Fruit fly (Drosophila melanogaster) whole organism, embryonic: ENCODE measurements around the gene Fum1.

ENCODE experiments used
- Atf6 ChIP-seq: fragments of 200-800 bp; sonication (Bioruptor generic); IDR thresholded peaks from 2 replicates; pipeline ENCODE4 v1.3.6; 2022; ENCODE audit warnings: missing biosample characterization, missing genetic modification characterization
- Bdp1 ChIP-seq: fragments of 200-800 bp; sonication (Bioruptor generic); optimal IDR thresholded peaks from 3 replicates; lab custom pipeline; 2016; ENCODE audit warnings: missing biosample characterization, missing genetic modification characterization
- Bgb ChIP-seq: fragments of 200-800 bp; sonication (Bioruptor generic); IDR thresholded peaks from 2 replicates; pipeline ENCODE4 v1.3.6; 2022; ENCODE audit warnings: missing biosample characterization, missing genetic modification characterization; ENCODE audit not compliant: partially characterized antibody
- Bteb2 ChIP-seq: fragments of 200-800 bp; sonication (Bioruptor generic); optimal IDR thresholded peaks from 2 replicates; lab custom pipeline; 2016; ENCODE audit warnings: missing biosample characterization, missing genetic modification characterization
- CG10267 ChIP-seq: fragments of 200-800 bp; sonication (Bioruptor generic); optimal IDR thresholded peaks from 2 replicates; lab custom pipeline; 2018; ENCODE audit warnings: missing biosample characterization, mild to moderate bottlenecking, missing genetic modification characterization, moderate library complexity
- CG11723 ChIP-seq: fragments of 200-800 bp; sonication (Bioruptor generic); optimal IDR thresholded peaks from 2 replicates; lab custom pipeline; 2017; ENCODE audit warnings: missing biosample characterization, mild to moderate bottlenecking, missing genetic modification characterization
- CG14050 ChIP-seq: fragments of 200-800 bp; sonication (Bioruptor generic); IDR thresholded peaks from 3 replicates; pipeline ENCODE4 v1.3.6; 2022; ENCODE audit warnings: missing biosample characterization, missing genetic modification characterization
- CG14965 ChIP-seq: fragments of 200-800 bp; sonication (Bioruptor generic); optimal IDR thresholded peaks from 2 replicates; lab custom pipeline; 2016; ENCODE audit warnings: missing biosample characterization, missing genetic modification characterization, borderline replicate concordance
- CG15011 ChIP-seq: fragments of 200-800 bp; sonication (Bioruptor generic); optimal IDR thresholded peaks from 3 replicates; lab custom pipeline; 2018; ENCODE audit warnings: missing biosample characterization, mild to moderate bottlenecking, missing genetic modification characterization
- CG15696 ChIP-seq: fragments of 200-800 bp; sonication (Bioruptor generic); optimal IDR thresholded peaks from 2 replicates; lab custom pipeline; 2019; ENCODE audit warnings: missing biosample characterization, mild to moderate bottlenecking, missing genetic modification characterization, moderate library complexity
- CG1603 ChIP-seq: fragments of 200-800 bp; sonication (Bioruptor generic); optimal IDR thresholded peaks from 2 replicates; lab custom pipeline; 2019; ENCODE audit warnings: missing biosample characterization, mild to moderate bottlenecking, missing genetic modification characterization, moderate library complexity
- CG31224 ChIP-seq: fragments of 200-800 bp; sonication (Bioruptor generic); IDR thresholded peaks from 2 replicates; pipeline ENCODE4 v1.3.6; 2022; ENCODE audit warnings: missing biosample characterization, missing genetic modification characterization
- CG3163 ChIP-seq: fragments of 200-800 bp; sonication (Bioruptor generic); optimal IDR thresholded peaks from 3 replicates; lab custom pipeline; 2016; ENCODE audit warnings: missing biosample characterization, missing genetic modification characterization
- CG34376 ChIP-seq: fragments of 200-800 bp; sonication (Bioruptor generic); optimal IDR thresholded peaks from 2 replicates; lab custom pipeline; 2018; ENCODE audit warnings: missing biosample characterization, mild to moderate bottlenecking, missing genetic modification characterization
- CG3995 ChIP-seq: fragments of 200-800 bp; sonication (Bioruptor generic); optimal IDR thresholded peaks from 3 replicates; lab custom pipeline; 2016; ENCODE audit warnings: missing biosample characterization, missing genetic modification characterization
- CG4328 ChIP-seq: fragments of 200-800 bp; sonication (Bioruptor generic); optimal IDR thresholded peaks from 3 replicates; lab custom pipeline; 2017; ENCODE audit warnings: missing biosample characterization, missing genetic modification reagents, missing genetic modification characterization
- CG5245 ChIP-seq: fragments of 200-800 bp; sonication (Bioruptor generic); optimal IDR thresholded peaks from 3 replicates; lab custom pipeline; 2016; ENCODE audit warnings: missing biosample characterization, missing genetic modification characterization
- CG5953 ChIP-seq: fragments of 200-800 bp; sonication (Bioruptor generic); IDR thresholded peaks from 2 replicates; pipeline ENCODE4 v1.3.6; 2022; ENCODE audit warnings: missing biosample characterization, missing genetic modification characterization
- CG6689 ChIP-seq: fragments of 200-800 bp; sonication (Bioruptor generic); IDR thresholded peaks from 2 replicates; pipeline ENCODE4 v1.3.6; 2022; ENCODE audit warnings: missing biosample characterization, missing genetic modification characterization
- CG6854 ChIP-seq: fragments of 200-800 bp; sonication (Bioruptor generic); optimal IDR thresholded peaks from 3 replicates; lab custom pipeline; 2017; ENCODE audit warnings: missing biosample characterization, mild to moderate bottlenecking, missing genetic modification characterization
- CG7357 ChIP-seq: fragments of 200-800 bp; sonication (Bioruptor generic); IDR thresholded peaks from 3 replicates; pipeline ENCODE4 v1.3.6; 2022; ENCODE audit warnings: missing biosample characterization, missing genetic modification characterization
- CG7372 ChIP-seq: fragments of 200-800 bp; sonication (Bioruptor generic); IDR thresholded peaks from 2 replicates; pipeline ENCODE4 v1.3.6; 2022; ENCODE audit warnings: missing biosample characterization, missing genetic modification characterization
- CG8290 ChIP-seq, 3 experiments: fragments of 200-800 bp; sonication (Bioruptor generic); optimal IDR thresholded peaks; 2 replicates each; lab custom pipeline; 2016 to 2019; ENCODE audit warnings: missing biosample characterization in 3 of 3, missing genetic modification characterization in 3 of 3, mild to moderate bottlenecking in 2 of 3, moderate library complexity in 1 of 3
- CG8944 ChIP-seq: fragments of 200-800 bp; sonication (Bioruptor generic); optimal IDR thresholded peaks from 3 replicates; lab custom pipeline; 2016; ENCODE audit warnings: missing biosample characterization, missing genetic modification characterization
- CG9609 ChIP-seq: fragments of 200-800 bp; sonication (Bioruptor generic); optimal IDR thresholded peaks from 3 replicates; lab custom pipeline; 2016; ENCODE audit warnings: missing biosample characterization, missing genetic modification characterization
- CoRest ChIP-seq: fragments of 200-800 bp; sonication (Bioruptor generic); optimal IDR thresholded peaks from 3 replicates; lab custom pipeline; 2018; ENCODE audit warnings: missing biosample characterization, mild to moderate bottlenecking, missing genetic modification characterization, moderate library complexity
- Drgx ChIP-seq: fragments of 200-800 bp; sonication (Bioruptor generic); IDR thresholded peaks from 2 replicates; pipeline ENCODE4 v1.3.6; 2022; ENCODE audit warnings: missing biosample characterization, missing genetic modification characterization
- Lhr ChIP-seq: fragments of 200-800 bp; sonication (Bioruptor generic); optimal IDR thresholded peaks from 3 replicates; lab custom pipeline; 2017; ENCODE audit warnings: mild to moderate bottlenecking, missing biosample characterization, missing genetic modification reagents, missing genetic modification characterization
- Lim3 ChIP-seq: fragments of 200-800 bp; sonication (Bioruptor generic); IDR thresholded peaks from 2 replicates; pipeline ENCODE4 v1.3.6; 2022; ENCODE audit warnings: missing biosample characterization, missing genetic modification characterization
- Nf-YB ChIP-seq: fragments of 200-800 bp; sonication (Bioruptor generic); optimal IDR thresholded peaks from 3 replicates; lab custom pipeline; 2019; ENCODE audit warnings: missing biosample characterization, mild to moderate bottlenecking, missing genetic modification characterization, moderate library complexity
- Scr ChIP-seq: fragments of 200-800 bp; sonication (Bioruptor generic); IDR thresholded peaks from 2 replicates; pipeline ENCODE4 v1.3.6; 2022; ENCODE audit warnings: missing biosample characterization, missing genetic modification characterization; ENCODE audit not compliant: partially characterized antibody
- Side ChIP-seq: fragments of 200-800 bp; sonication (Bioruptor generic); optimal IDR thresholded peaks from 2 replicates; lab custom pipeline; 2016; ENCODE audit warnings: missing biosample characterization, missing genetic modification characterization
- Sox102F ChIP-seq: fragments of 200-800 bp; sonication (Bioruptor generic); optimal IDR thresholded peaks from 2 replicates; lab custom pipeline; 2018; ENCODE audit warnings: missing biosample characterization, mild to moderate bottlenecking, missing genetic modification characterization, moderate library complexity
- br ChIP-seq: fragments of >200 bp; optimal IDR thresholded peaks from 2 replicates; lab custom pipeline; 2017
- cad ChIP-seq: fragments of >200 bp; optimal IDR thresholded peaks from 2 replicates; lab custom pipeline; 2017; ENCODE audit warnings: missing biosample characterization, missing genetic modification characterization
- crp ChIP-seq, 2 experiments: fragments of 200-800 bp; sonication (Bioruptor generic); optimal IDR thresholded peaks; 2 replicates in 1 of 2; 3 replicates in 1 of 2; lab custom pipeline; 2017; ENCODE audit warnings: missing biosample characterization in 2 of 2, missing genetic modification characterization in 2 of 2, mild to moderate bottlenecking in 1 of 2, moderate library complexity in 1 of 2
- gcm ChIP-seq: fragments of 200-800 bp; sonication (Bioruptor generic); optimal IDR thresholded peaks from 2 replicates; lab custom pipeline; 2019; ENCODE audit warnings: missing biosample characterization, mild to moderate bottlenecking, missing genetic modification characterization, moderate library complexity
- gcm2 ChIP-seq: fragments of 200-800 bp; sonication (Bioruptor generic); optimal IDR thresholded peaks from 2 replicates; lab custom pipeline; 2016; ENCODE audit warnings: missing biosample characterization, missing genetic modification characterization
- gt ChIP-seq: fragments of 200-800 bp; sonication (Bioruptor generic); IDR thresholded peaks from 2 replicates; pipeline ENCODE4 v1.3.6; 2022; ENCODE audit warnings: missing biosample characterization, missing genetic modification characterization
- kay ChIP-seq: fragments of 200-800 bp; sonication (Bioruptor generic); optimal IDR thresholded peaks from 2 replicates; lab custom pipeline; 2016; ENCODE audit warnings: missing biosample characterization, missing genetic modification characterization
- lov ChIP-seq, 2 experiments: fragments of 200-800 bp in 1 of 2; fragments of >200 bp in 1 of 2; sonication (Bioruptor generic) in 1 of 2; IDR thresholded peaks in 1 of 2; optimal IDR thresholded peaks in 1 of 2; 2 replicates in 1 of 2; 3 replicates in 1 of 2; pipeline versions ENCODE4 v1.3.6 to Lab custom; 2017 to 2022; ENCODE audit warnings: missing biosample characterization in 1 of 2, missing genetic modification characterization in 1 of 2
- p53 ChIP-seq: fragments of 200-800 bp; sonication (Bioruptor generic); optimal IDR thresholded peaks from 2 replicates; lab custom pipeline; 2016; ENCODE audit warnings: missing biosample characterization, missing genetic modification characterization
- psq ChIP-seq: fragments of 200-800 bp; sonication (Bioruptor generic); optimal IDR thresholded peaks from 2 replicates; lab custom pipeline; 2017; ENCODE audit warnings: missing biosample characterization, missing genetic modification characterization
- seq ChIP-seq: fragments of 200-800 bp; sonication (Bioruptor generic); IDR thresholded peaks from 2 replicates; pipeline ENCODE4 v1.3.6; 2022; ENCODE audit warnings: missing biosample characterization, missing genetic modification characterization
- sima ChIP-seq: fragments of 200-800 bp; sonication (Bioruptor generic); optimal IDR thresholded peaks from 2 replicates; lab custom pipeline; 2016; ENCODE audit warnings: missing biosample characterization, missing genetic modification characterization
- sna ChIP-seq: fragments of 200-800 bp; sonication (Bioruptor generic); IDR thresholded peaks from 2 replicates; pipeline ENCODE4 v1.3.6; 2022; ENCODE audit warnings: missing biosample characterization, missing genetic modification characterization; ENCODE audit not compliant: partially characterized antibody
- sr ChIP-seq: fragments of 200-800 bp; sonication (Bioruptor generic); IDR thresholded peaks from 3 replicates; pipeline ENCODE4 v1.3.6; 2022; ENCODE audit warnings: missing biosample characterization, missing genetic modification characterization
- tin ChIP-seq: fragments of 200-800 bp; sonication (Bioruptor generic); optimal IDR thresholded peaks from 3 replicates; lab custom pipeline; 2016; ENCODE audit warnings: missing biosample characterization, missing genetic modification characterization

Fum1 gene

DNA sequence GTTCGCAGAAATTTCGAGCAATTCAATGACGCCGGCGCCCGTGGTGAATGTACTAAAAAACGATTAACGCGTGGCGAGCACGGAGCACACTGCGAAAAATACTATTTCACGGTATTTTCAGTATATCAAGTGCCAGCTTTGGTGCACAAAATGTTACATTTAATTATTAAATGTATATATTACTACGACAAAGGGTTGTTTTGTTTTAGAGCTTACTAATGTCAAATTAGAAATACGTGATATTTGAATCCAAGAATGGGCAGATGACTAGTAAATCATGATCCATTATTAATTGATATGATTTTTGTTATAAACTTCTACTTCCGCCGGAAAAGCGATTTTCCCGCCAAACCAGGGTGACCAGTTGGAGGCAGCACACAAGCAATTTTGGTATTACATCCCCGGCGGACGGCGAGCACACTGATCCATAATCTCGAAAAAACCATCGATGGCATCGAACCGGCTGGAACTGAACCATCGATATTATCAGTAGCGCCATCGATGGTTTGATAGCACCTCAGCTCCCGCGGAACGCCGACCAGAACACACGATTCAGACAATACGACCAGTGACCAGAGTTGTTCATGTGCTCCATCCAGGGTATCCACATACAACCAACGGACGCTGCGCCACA, 23.9 kb upstream of the Fum1 start, which contains the start of the genes CG3226 and Cdc7 (continued):
- no peak for TF ChIP-seq CG14965
- peak; percentile 13 for TF ChIP-seq CG8944 (GFP tag; lab: Kevin White, UChicago)
- TF ChIP-seq Bgb (GFP tag; lab: Robert Waterston, UW) = peak; percentile 87
- peak; percentile 29 for TF ChIP-seq CG5245
- peak; percentile 48 for TF ChIP-seq Bdp1 (GFP tag; lab: Kevin White, UChicago)
- TF ChIP-seq CG15011 (GFP tag; lab: Kevin White, UChicago) = peak; percentile 62
- TF ChIP-seq CG7357 (GFP tag; lab: Robert Waterston, UW) = no peak
- TF ChIP-seq Scr (GFP tag; lab: Robert Waterston, UW) = peak; percentile 71
- peak; percentile 10 for TF ChIP-seq gcm2 (GFP tag; lab: Kevin White, UChicago)
- no peak for TF ChIP-seq sima (GFP tag; lab: Kevin White, UChicago)
- TF ChIP-seq CG4328 = peak; percentile 81
- peak; percentile 10 for TF ChIP-seq CG15696 (tag; lab: Kevin White, UChicago)
- TF ChIP-seq CG7372 (GFP tag; lab: Robert Waterston, UW) = peak; percentile 40; the same call in 1 of the 2 replicates
- peak; percentile 24 for TF ChIP-seq CG8290 (GFP tag; optimal IDR thresholded peaks at IDR 0.05; lab: Kevin White, UChicago)
- peak; percentile 39 to 85 for TF ChIP-seq CG8290 (tag; optimal IDR thresholded peaks at IDR 0.05; lab: Kevin White, UChicago)
- peak; percentile 46 for TF ChIP-seq CG9609 (GFP tag; lab: Kevin White, UChicago)
- no peak for TF ChIP-seq CG5953 (GFP tag; lab: Robert Waterston, UW)
- peak; percentile 50 for TF ChIP-seq CG3163
- TF ChIP-seq tin (GFP tag; lab: Kevin White, UChicago) = peak; percentile 31
- no peak for TF ChIP-seq lov (optimal IDR thresholded peaks at IDR 0.05; lab: Kevin White, UChicago)
- TF ChIP-seq lov (GFP tag; IDR thresholded peaks at IDR 0.05; lab: Robert Waterston, UW) = 0 out of 3 replicates have a peak, but pooled peaks have one; percentile 46
- no peak for TF ChIP-seq psq (GFP tag; lab: Kevin White, UChicago)
- TF ChIP-seq br (lab: Kevin White, UChicago) = no peak
- no peak for TF ChIP-seq Bteb2 (GFP tag; lab: Kevin White, UChicago)
- TF ChIP-seq gt (GFP tag; lab: Robert Waterston, UW) = no peak
- TF ChIP-seq CG34376 = peak; percentile 93
- TF ChIP-seq sr = peak; percentile 19; the same call in 1 of the 3 replicates
- peak; percentile 75 for TF ChIP-seq CG6854 (GFP tag; lab: Kevin White, UChicago)
- peak; percentile 21 for TF ChIP-seq p53 (GFP tag; lab: Kevin White, UChicago)
- TF ChIP-seq kay (GFP tag; lab: Kevin White, UChicago) = no peak
- TF ChIP-seq CG1603 (tag; lab: Kevin White, UChicago) = peak; percentile 73
- TF ChIP-seq CG6689 (GFP tag; lab: Robert Waterston, UW) = no peak
- peak; percentile 56 for TF ChIP-seq Side (GFP tag; lab: Kevin White, UChicago)
- TF ChIP-seq Drgx (GFP tag; lab: Robert Waterston, UW) = 0 out of 2 replicates have a peak, but pooled peaks have one; percentile 8
- TF ChIP-seq Lhr (GFP tag; lab: Kevin White, UChicago) = peak; percentile 75
- TF ChIP-seq Lim3 (GFP tag; lab: Robert Waterston, UW) = no peak
- TF ChIP-seq cad (GFP tag; lab: Kevin White, UChicago) = no peak
- peak; percentile 27 for TF ChIP-seq Sox102F (GFP tag; lab: Kevin White, UChicago)
- TF ChIP-seq CG10267 (tag; lab: Kevin White, UChicago) = peak; percentile 75
- peak; percentile 59 for TF ChIP-seq Nf-YB
- 0 out of 2 replicates have a peak, but pooled peaks have one; percentile 21 for TF ChIP-seq seq (GFP tag; lab: Robert Waterston, UW)
- TF ChIP-seq crp (GFP tag; optimal IDR thresholded peaks at IDR 0.05; lab: Kevin White, UChicago) = peak in 1 of 2 experiments; percentile 48
- TF ChIP-seq CG31224 (GFP tag; lab: Robert Waterston, UW) = 0 out of 2 replicates have a peak, but pooled peaks have one; percentile 13
- TF ChIP-seq CG3995 (GFP tag; lab: Kevin White, UChicago) = peak; percentile 72
- peak; percentile 52 for TF ChIP-seq CG11723
- TF ChIP-seq CoRest (tag; lab: Kevin White, UChicago) = peak; percentile 80
- peak; percentile 55; the same call in 1 of the 2 replicates for TF ChIP-seq Atf6 (GFP tag; lab: Robert Waterston, UW)
- peak; percentile 48; the same call in 1 of the 3 replicates for TF ChIP-seq CG14050 (GFP tag; lab: Robert Waterston, UW)
- TF ChIP-seq gcm (GFP tag; lab: Kevin White, UChicago) = peak; percentile 74
- TF ChIP-seq sna = peak; percentile 55; the same call in 1 of the 2 replicates
